Worm (Caenorhabditis elegans) whole organism, L1 larva: ENCODE data around the gene F45E1.5.

Source experiments
- C04F5.9 ChIP-seq: sonication (generic microtip); optimal IDR thresholded peaks from 2 replicates; lab custom pipeline; 2016; ENCODE audit warnings: missing genetic modification characterization, missing compliant biosample characterization
- C16A3.4 ChIP-seq: fragments of 150-350 bp; optimal IDR thresholded peaks from 2 replicates; lab custom pipeline; 2014; ENCODE audit warnings: missing biosample characterization, missing genetic modification characterization
- F16B12.6 ChIP-seq: fragments of 150-350 bp; optimal IDR thresholded peaks from 2 replicates; lab custom pipeline; 2014; ENCODE audit warnings: missing biosample characterization, missing genetic modification characterization
- aly-2 ChIP-seq: fragments of 150-350 bp; optimal IDR thresholded peaks from 2 replicates; lab custom pipeline; 2014; ENCODE audit warnings: missing biosample characterization, missing genetic modification characterization
- ceh-8 ChIP-seq: fragments of 200-800 bp; sonication (Bioruptor generic); optimal IDR thresholded peaks from 2 replicates; lab custom pipeline; 2018; ENCODE audit warnings: mild to moderate bottlenecking, missing genetic modification characterization, moderate library complexity, missing compliant biosample characterization
- ceh-82 ChIP-seq, 3 experiments: fragments of 150-350 bp in 1 of 3; sonication (generic microtip) in 2 of 3; optimal IDR thresholded peaks; 2 replicates each; lab custom pipeline; 2014 to 2017; ENCODE audit warnings: missing biosample characterization in 3 of 3, missing genetic modification characterization in 3 of 3
- ceh-88 ChIP-seq: fragments of 200-800 bp; sonication (Bioruptor generic); IDR thresholded peaks from 2 replicates; pipeline ENCODE4 v1.3.6; 2022; ENCODE audit warnings: missing genetic modification characterization, missing compliant biosample characterization
- ceh-90 ChIP-seq: sonication (generic microtip); optimal IDR thresholded peaks from 2 replicates; lab custom pipeline; 2016; ENCODE audit warnings: missing genetic modification characterization, missing compliant biosample characterization
- ces-1 ChIP-seq: fragments of 150-350 bp; optimal IDR thresholded peaks from 2 replicates; lab custom pipeline; 2014; ENCODE audit warnings: missing biosample characterization, missing genetic modification reagents, missing genetic modification characterization
- dpl-1 ChIP-seq, 3 experiments: fragments of 150-350 bp in 2 of 3; sonication (generic microtip) in 1 of 3; optimal IDR thresholded peaks; 2 replicates each; lab custom pipeline; 2014 to 2017; ENCODE audit warnings: missing biosample characterization in 3 of 3, missing genetic modification characterization in 3 of 3, missing genetic modification reagents in 3 of 3
- efl-3 ChIP-seq: fragments of 200-800 bp; sonication (Bioruptor generic); optimal IDR thresholded peaks from 2 replicates; lab custom pipeline; 2018; ENCODE audit warnings: mild to moderate bottlenecking, missing genetic modification characterization, missing compliant biosample characterization
- egl-13 ChIP-seq: sonication (generic microtip); optimal IDR thresholded peaks from 2 replicates; lab custom pipeline; 2016; ENCODE audit warnings: missing genotype, missing genetic modification reagents, missing genetic modification characterization, missing compliant biosample characterization
- egl-27 ChIP-seq, 2 experiments: fragments of 150-350 bp in 1 of 2; sonication (generic microtip); optimal IDR thresholded peaks; 3 replicates each; lab custom pipeline; 2017 to 2018; ENCODE audit warnings: missing biosample characterization in 2 of 2, missing genetic modification characterization in 2 of 2, missing genetic modification reagents in 2 of 2
- elt-2 ChIP-seq: sonication (generic microtip); optimal IDR thresholded peaks from 2 replicates; lab custom pipeline; 2016; ENCODE audit warnings: missing genetic modification characterization, mild to moderate bottlenecking, inconsistent platforms, missing compliant biosample characterization, missing genetic modification reagents
- elt-3 ChIP-seq, 6 experiments: fragments of 150-350 bp in 1 of 6; sonication (generic microtip); optimal IDR thresholded peaks; 2 replicates each; lab custom pipeline; 2017 to 2018; ENCODE audit warnings: missing biosample characterization in 6 of 6, missing genetic modification characterization in 6 of 6, inconsistent platforms in 1 of 6
- ets-5 ChIP-seq: fragments of 200-800 bp; sonication (Bioruptor generic); IDR thresholded peaks from 2 replicates; pipeline ENCODE4 v1.3.6; 2022; ENCODE audit warnings: missing genetic modification characterization, missing compliant biosample characterization
- fos-1 ChIP-seq: fragments of 150-350 bp; optimal IDR thresholded peaks from 2 replicates; lab custom pipeline; 2014; ENCODE audit warnings: missing biosample characterization, missing genetic modification characterization
- grh-1 ChIP-seq: fragments of 200-800 bp; sonication (Bioruptor generic); IDR thresholded peaks from 2 replicates; pipeline ENCODE4 v1.3.6; 2022; ENCODE audit warnings: missing genetic modification reagents, missing genetic modification characterization, missing compliant biosample characterization
- hlh-17 ChIP-seq: fragments of 200-800 bp; sonication (Bioruptor generic); optimal IDR thresholded peaks from 2 replicates; lab custom pipeline; 2018; ENCODE audit warnings: missing genetic modification characterization, mild to moderate bottlenecking, missing compliant biosample characterization, moderate library complexity, borderline replicate concordance
- hpl-2 ChIP-seq: fragments of 150-350 bp; optimal IDR thresholded peaks from 2 replicates; lab custom pipeline; 2014; ENCODE audit warnings: missing biosample characterization, missing genetic modification reagents, missing genetic modification characterization
- isw-1 ChIP-seq: fragments of 200-800 bp; sonication (Bioruptor generic); IDR thresholded peaks from 2 replicates; pipeline ENCODE4 v1.3.6; 2022; ENCODE audit warnings: missing genetic modification characterization, missing compliant biosample characterization
- jun-1 ChIP-seq: fragments of 150-350 bp; optimal IDR thresholded peaks from 2 replicates; lab custom pipeline; 2014; ENCODE audit warnings: missing biosample characterization, missing genetic modification reagents, missing genetic modification characterization
- lin-14 ChIP-seq: fragments of 200-800 bp; sonication (Bioruptor generic); optimal IDR thresholded peaks from 2 replicates; lab custom pipeline; 2018; ENCODE audit warnings: mild to moderate bottlenecking, missing genetic modification characterization, moderate library complexity, missing compliant biosample characterization
- lin-15B ChIP-seq: fragments of 150-350 bp; sonication (generic microtip); optimal IDR thresholded peaks from 3 replicates; lab custom pipeline; 2014; ENCODE audit warnings: missing biosample characterization, missing genetic modification characterization
- lin-39 ChIP-seq: fragments of 150-350 bp; optimal IDR thresholded peaks from 2 replicates; lab custom pipeline; 2014; ENCODE audit warnings: missing biosample characterization, missing genetic modification reagents, missing genetic modification characterization
- lir-3 ChIP-seq: sonication (generic microtip); optimal IDR thresholded peaks from 2 replicates; lab custom pipeline; 2016; ENCODE audit warnings: mild to moderate bottlenecking, missing genetic modification characterization, moderate library complexity, missing compliant biosample characterization; ENCODE audit not compliant: poor library complexity
- lsy-2 ChIP-seq, 2 experiments: fragments of 150-350 bp; optimal IDR thresholded peaks; 2 replicates each; lab custom pipeline; 2014; ENCODE audit warnings: missing biosample characterization in 2 of 2, missing genetic modification characterization in 2 of 2
- mab-9 ChIP-seq: fragments of 200-800 bp; sonication (Bioruptor generic); IDR thresholded peaks from 2 replicates; pipeline ENCODE4 v1.3.6; 2022; ENCODE audit warnings: missing genetic modification reagents, missing genetic modification characterization, missing compliant biosample characterization
- mdl-1 ChIP-seq, 2 experiments: fragments of 150-350 bp; optimal IDR thresholded peaks; 2 replicates each; lab custom pipeline; 2014 to 2017; ENCODE audit warnings: missing biosample characterization in 2 of 2, missing genetic modification characterization in 2 of 2, inconsistent platforms in 1 of 2
- mef-2 ChIP-seq: fragments of 150-350 bp; optimal IDR thresholded peaks from 2 replicates; lab custom pipeline; 2014; ENCODE audit warnings: missing biosample characterization, missing genetic modification characterization
- mep-1 ChIP-seq: fragments of 150-350 bp; optimal IDR thresholded peaks from 2 replicates; lab custom pipeline; 2014; ENCODE audit warnings: missing biosample characterization, missing genetic modification characterization
- nhr-19 ChIP-seq: fragments of 200-800 bp; sonication (Bioruptor generic); conservative IDR thresholded peaks from 2 replicates; pipeline ENCODE4 v1.3.6; 2022; ENCODE audit warnings: missing genetic modification characterization, missing compliant biosample characterization
- nhr-20 ChIP-seq: sonication (generic microtip); optimal IDR thresholded peaks from 2 replicates; lab custom pipeline; 2016; ENCODE audit warnings: mild to moderate bottlenecking, missing genetic modification characterization, missing compliant biosample characterization
- nhr-47 ChIP-seq: sonication (generic microtip); optimal IDR thresholded peaks from 2 replicates; lab custom pipeline; 2016; ENCODE audit warnings: mild to moderate bottlenecking, missing genetic modification characterization, moderate library complexity, missing compliant biosample characterization
- nhr-76 ChIP-seq: sonication (generic microtip); optimal IDR thresholded peaks from 2 replicates; lab custom pipeline; 2017; ENCODE audit warnings: missing biosample characterization, missing genetic modification characterization
- nhr-84 ChIP-seq: sonication (generic microtip); optimal IDR thresholded peaks from 2 replicates; lab custom pipeline; 2017; ENCODE audit warnings: missing biosample characterization, missing genetic modification characterization
- pag-3 ChIP-seq: sonication (generic microtip); optimal IDR thresholded peaks from 2 replicates; lab custom pipeline; 2017; ENCODE audit warnings: missing genetic modification characterization, mild to moderate bottlenecking, missing compliant biosample characterization, antibody characterized with exemption, borderline replicate concordance; ENCODE audit not compliant: insufficient read depth
- pax-3 ChIP-seq: fragments of 200-800 bp; sonication (Bioruptor generic); optimal IDR thresholded peaks from 2 replicates; lab custom pipeline; 2018; ENCODE audit warnings: mild to moderate bottlenecking, missing genetic modification characterization, moderate library complexity, missing compliant biosample characterization
- pqm-1 ChIP-seq: sonication (generic microtip); optimal IDR thresholded peaks from 3 replicates; lab custom pipeline; 2017; ENCODE audit warnings: missing biosample characterization, missing genetic modification characterization
- snpc-4 ChIP-seq: fragments of 150-350 bp; optimal IDR thresholded peaks from 2 replicates; lab custom pipeline; 2014; ENCODE audit warnings: missing biosample characterization, missing genetic modification characterization
- snu-23 ChIP-seq: sonication (generic microtip); optimal IDR thresholded peaks from 2 replicates; lab custom pipeline; 2016; ENCODE audit warnings: missing genetic modification characterization, missing compliant biosample characterization
- sox-4 ChIP-seq: sonication (generic microtip); optimal IDR thresholded peaks from 2 replicates; lab custom pipeline; 2016; ENCODE audit warnings: missing genetic modification characterization, missing compliant biosample characterization
- sptf-1 ChIP-seq: fragments of 150-350 bp; optimal IDR thresholded peaks from 2 replicates; lab custom pipeline; 2014; ENCODE audit warnings: missing biosample characterization, missing genetic modification characterization
- sup-37 ChIP-seq: fragments of 200-800 bp; sonication (Bioruptor generic); optimal IDR thresholded peaks from 2 replicates; lab custom pipeline; 2018; ENCODE audit warnings: mild to moderate bottlenecking, missing genetic modification characterization, missing compliant biosample characterization
- swsn-7 ChIP-seq: sonication (generic microtip); optimal IDR thresholded peaks from 2 replicates; lab custom pipeline; 2016; ENCODE audit warnings: missing genetic modification characterization, missing compliant biosample characterization
- tbx-2 ChIP-seq: sonication (generic microtip); optimal IDR thresholded peaks from 2 replicates; lab custom pipeline; 2016; ENCODE audit warnings: missing genetic modification characterization, missing compliant biosample characterization
- tlp-1 ChIP-seq: fragments of 150-350 bp; optimal IDR thresholded peaks from 2 replicates; lab custom pipeline; 2014; ENCODE audit warnings: missing biosample characterization, missing genetic modification characterization
- unc-130 ChIP-seq: fragments of 150-350 bp; optimal IDR thresholded peaks from 2 replicates; lab custom pipeline; 2017; ENCODE audit warnings: missing biosample characterization, missing genetic modification characterization, inconsistent platforms
- unc-62 ChIP-seq: fragments of 150-350 bp; optimal IDR thresholded peaks from 2 replicates; lab custom pipeline; 2014; ENCODE audit warnings: missing biosample characterization, missing genetic modification reagents, missing genetic modification characterization
- unc-98 ChIP-seq: fragments of 200-800 bp; sonication (Bioruptor generic); IDR thresholded peaks from 2 replicates; pipeline ENCODE4 v1.3.6; 2022; ENCODE audit warnings: missing genetic modification characterization, missing compliant biosample characterization
- vab-15 ChIP-seq: sonication (generic microtip); optimal IDR thresholded peaks from 2 replicates; lab custom pipeline; 2017; ENCODE audit warnings: missing genotype, mild to moderate bottlenecking, missing genetic modification characterization, missing compliant biosample characterization
- xbp-1 ChIP-seq: sonication (generic microtip); optimal IDR thresholded peaks from 2 replicates; lab custom pipeline; 2016; ENCODE audit warnings: missing genetic modification characterization, missing compliant biosample characterization
- ztf-11 ChIP-seq, 2 experiments: sonication (generic microtip); optimal IDR thresholded peaks; 2 replicates each; lab custom pipeline; 2016 to 2017; ENCODE audit warnings: missing genetic modification characterization in 2 of 2, missing biosample characterization in 1 of 2, missing compliant biosample characterization in 1 of 2

F45E1.5 gene

DNA sequence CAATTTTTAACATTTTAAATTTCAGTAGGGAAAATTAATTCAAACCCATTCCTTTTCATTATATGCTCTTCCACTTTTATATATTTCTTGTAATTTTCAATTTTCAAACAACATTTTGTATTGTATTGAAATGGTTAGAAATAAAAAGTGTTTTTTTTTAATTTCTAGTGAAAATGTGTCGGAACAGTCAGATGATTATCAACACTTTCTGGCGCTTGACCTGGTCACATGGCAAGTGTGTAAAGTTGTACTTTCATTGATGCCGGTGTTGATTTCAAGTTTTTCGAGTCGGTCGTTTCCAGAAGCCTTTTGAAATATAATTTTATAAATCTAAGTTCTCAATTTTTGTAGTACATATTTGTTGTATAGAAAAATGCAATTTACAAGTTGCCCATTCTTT lies 50.2 kb downstream of the F45E1.5 start (continued):
- no peak for TF ChIP-seq C04F5.9
- TF ChIP-seq hpl-2 (GFP tag; lab: Kevin White, UChicago) = no peak
- no peak for TF ChIP-seq egl-13 (tag; lab: Kevin White, UChicago)
- TF ChIP-seq mdl-1 (tag; optimal IDR thresholded peaks at IDR 0.05; lab: Kevin White, UChicago) = peak in 1 of 2 experiments; percentile 40
- TF ChIP-seq lir-3 (tag; lab: Kevin White, UChicago) = no peak
- peak; percentile 64 for TF ChIP-seq nhr-20 (tag; lab: Kevin White, UChicago)
- no peak for TF ChIP-seq hlh-17 (GFP tag; lab: Kevin White, UChicago)
- TF ChIP-seq snu-23 (GFP tag; lab: Kevin White, UChicago) = peak; percentile 67
- no peak for TF ChIP-seq lin-39 (tag; lab: Kevin White, UChicago)
- TF ChIP-seq sox-4 (tag; lab: Kevin White, UChicago) = no peak
- TF ChIP-seq F16B12.6 (tag; lab: Kevin White, UChicago) = no peak
- no peak for TF ChIP-seq sptf-1 (tag; lab: Kevin White, UChicago)
- TF ChIP-seq jun-1 (tag; lab: Kevin White, UChicago) = no peak
- TF ChIP-seq nhr-47 (tag; lab: Kevin White, UChicago) = no peak
- TF ChIP-seq ceh-90 (tag; lab: Kevin White, UChicago) = no peak
- TF ChIP-seq ceh-88 (GFP tag; lab: Robert Waterston, UW) = no peak
- no peak for TF ChIP-seq tlp-1 (tag; lab: Kevin White, UChicago)
- no peak for TF ChIP-seq nhr-76 (tag; lab: Kevin White, UChicago)
- TF ChIP-seq nhr-19 = peak; percentile 44
- peak; percentile 4 for TF ChIP-seq pag-3 (tag; lab: Kevin White, UChicago)
- no peak for TF ChIP-seq pqm-1 (tag; lab: Kevin White, UChicago)
- no peak for TF ChIP-seq swsn-7 (tag; lab: Kevin White, UChicago)
- TF ChIP-seq sup-37 = no peak
- TF ChIP-seq nhr-84 (tag; lab: Kevin White, UChicago) = no peak
- peak in 1 of 3 experiments; percentile 11 for TF ChIP-seq dpl-1 (GFP tag; optimal IDR thresholded peaks at IDR 0.05; lab: Kevin White, UChicago)
- no peak for TF ChIP-seq C16A3.4 (tag; lab: Kevin White, UChicago)
- no peak for TF ChIP-seq fos-1 (tag; lab: Kevin White, UChicago)
- TF ChIP-seq xbp-1 (tag; lab: Kevin White, UChicago) = no peak
- no peak for TF ChIP-seq pax-3 (tag; lab: Kevin White, UChicago)
- TF ChIP-seq aly-2 (tag; lab: Kevin White, UChicago) = no peak
- no peak for TF ChIP-seq ces-1 (GFP tag; lab: Kevin White, UChicago)
- TF ChIP-seq vab-15 (tag; lab: Kevin White, UChicago) = no peak
- no peak for TF ChIP-seq mep-1 (tag; lab: Kevin White, UChicago)
- no peak for TF ChIP-seq ceh-82 (tag; optimal IDR thresholded peaks at IDR 0.05; lab: Kevin White, UChicago)
- no peak for TF ChIP-seq unc-62 (GFP tag; lab: Kevin White, UChicago)
- TF ChIP-seq unc-130 (tag; lab: Kevin White, UChicago) = no peak
- TF ChIP-seq efl-3 = no peak
- TF ChIP-seq elt-3 (tag; optimal IDR thresholded peaks at IDR 0.05; lab: Kevin White, UChicago) = no peak
- TF ChIP-seq snpc-4 (tag; lab: Kevin White, UChicago) = no peak
- TF ChIP-seq isw-1 = no peak
- TF ChIP-seq elt-2 (tag; lab: Kevin White, UChicago) = peak; percentile 46
- no peak for TF ChIP-seq mef-2
- TF ChIP-seq lin-14 = peak; percentile 64
- TF ChIP-seq mab-9 = no peak
- no peak for TF ChIP-seq egl-27 (tag; optimal IDR thresholded peaks at IDR 0.05; lab: Kevin White, UChicago)
- TF ChIP-seq unc-98 = no peak
- no peak for TF ChIP-seq tbx-2
- no peak for TF ChIP-seq ztf-11 (tag; optimal IDR thresholded peaks at IDR 0.05; lab: Kevin White, UChicago)
- no peak for TF ChIP-seq lin-15B
- TF ChIP-seq ets-5 (GFP tag; lab: Robert Waterston, UW) = no peak
- no peak for TF ChIP-seq grh-1
- no peak for TF ChIP-seq ceh-8 (GFP tag; lab: Kevin White, UChicago)
- peak; percentile 9 to 19 for TF ChIP-seq lsy-2 (tag; optimal IDR thresholded peaks at IDR 0.05; lab: Kevin White, UChicago)
